Fruit fly (Drosophila melanogaster): Measurements from ENCODE around the gene Fhos.

DNA sequence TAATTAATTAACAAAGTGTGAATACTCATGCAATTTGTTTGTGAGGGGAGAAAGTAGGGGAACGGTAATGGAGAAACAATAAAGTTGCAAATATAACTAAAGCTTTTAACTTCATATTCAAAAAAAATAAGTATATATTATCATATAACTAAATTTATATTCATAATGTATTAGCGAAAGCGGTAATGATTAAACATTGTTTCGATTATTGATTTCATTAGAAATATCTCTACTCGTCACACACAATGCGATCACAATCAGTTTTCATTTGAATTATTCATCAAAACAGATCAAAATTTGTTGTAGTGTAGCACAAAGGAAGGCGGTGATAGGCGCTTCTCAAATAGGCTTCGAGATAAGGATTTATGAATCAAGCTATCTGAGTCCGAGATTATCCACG lies 2.3 kb downstream of the Fhos start, which contains the start of gene CG6576:
- no peak for TF ChIP-seq insv (optimal IDR thresholded peaks at IDR 0.05)
- no peak for TF ChIP-seq Sin3A (optimal IDR thresholded peaks at IDR 0.05)
- no peak for TF ChIP-seq h (optimal IDR thresholded peaks at IDR 0.05)
- TF ChIP-seq Myc (optimal IDR thresholded peaks at IDR 0.05) = no peak
- TF ChIP-seq ttk (optimal IDR thresholded peaks at IDR 0.05) = no peak
- TF ChIP-seq psq (optimal IDR thresholded peaks at IDR 0.05) = no peak

All from Kc167 (cell line).